Worm (Caenorhabditis elegans) whole organism, L4 larva: ENCODE data around the gene hlh-26.

Source experiments
- hlh-11 ChIP-seq: fragments of 200-800 bp; sonication (Bioruptor generic); optimal IDR thresholded peaks from 2 replicates; lab custom pipeline; 2018; ENCODE audit warnings: mild to moderate bottlenecking, missing genetic modification characterization, missing compliant biosample characterization
- nhr-77 ChIP-seq: fragments of 150-350 bp; optimal IDR thresholded peaks from 2 replicates; lab custom pipeline; 2014; ENCODE audit warnings: missing biosample characterization, missing genetic modification characterization

- TF ChIP-seq nhr-77 (tag; lab: Kevin White, UChicago) (no peak), hlh-11 (no peak)
Measured at ce11 chrII:5514846-5515245, 18.7 kb downstream of the hlh-26 start, which contains the start of gene sahd-1.
